Worm (Caenorhabditis elegans): ENCODE results near the gene T19H12.12.
A peak's percentile ranks its signal among the peaks of the same experiment; 100 is the strongest.

T19H12.12 gene

DNA sequence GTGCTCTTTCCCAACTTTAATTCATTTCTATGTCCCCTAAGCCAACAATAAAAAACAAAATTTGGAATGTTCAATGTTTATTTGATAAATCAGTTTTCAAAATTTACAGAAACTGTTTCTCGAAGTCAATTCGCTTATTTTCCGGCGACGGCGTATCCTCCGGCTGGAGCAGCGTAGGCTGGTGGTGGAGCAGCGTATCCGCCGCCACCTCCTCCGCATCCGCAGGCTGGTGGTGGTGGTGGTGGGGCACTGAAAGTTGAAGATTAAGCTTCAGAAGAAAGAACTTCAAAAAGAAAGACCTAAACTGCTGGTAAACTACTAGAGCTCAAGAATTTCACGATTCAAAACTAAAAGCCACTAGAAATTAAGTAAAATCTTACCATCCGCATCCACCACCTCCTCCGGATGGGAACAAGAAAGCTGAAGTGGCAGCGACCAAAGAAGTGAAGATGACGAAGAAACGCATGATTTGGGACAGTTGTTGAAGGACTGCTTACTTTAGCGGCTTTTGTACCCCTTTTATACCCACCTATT lies 33.6 kb downstream of the T19H12.12 start, which contains the start of gene C02E7.7:
Gene C02E7.7, minus strand, starts transcription at position 484 of the 534 bp plus-strand sequence.
- TF ChIP-seq ztf-11 (tag; optimal IDR thresholded peaks at IDR 0.05) (no peak), zip-8 (tag; optimal IDR thresholded peaks at IDR 0.05) (no peak), mep-1 (tag; optimal IDR thresholded peaks at IDR 0.05) (no peak), bed-3 (GFP tag; optimal IDR thresholded peaks at IDR 0.05) (no peak), nhr-76 (tag; optimal IDR thresholded peaks at IDR 0.05) (no peak), lin-32 (GFP tag; optimal IDR thresholded peaks at IDR 0.05) (no peak), ces-1 (GFP tag; optimal IDR thresholded peaks at IDR 0.05) (no peak), flh-1 (GFP tag; optimal IDR thresholded peaks at IDR 0.05) (no peak), nhr-12 (tag; optimal IDR thresholded peaks at IDR 0.05) (no peak), ceh-83 (GFP tag; optimal IDR thresholded peaks at IDR 0.05) (no peak), lin-13 (tag; optimal IDR thresholded peaks at IDR 0.05) (no peak), tbx-8 (GFP tag; optimal IDR thresholded peaks at IDR 0.05) (no peak), nhr-2 (tag; optimal IDR thresholded peaks at IDR 0.05) (no peak), sptf-1 (tag; optimal IDR thresholded peaks at IDR 0.05) (no peak), ceh-39 (tag; optimal IDR thresholded peaks at IDR 0.05) (no peak), nhr-237 (tag; optimal IDR thresholded peaks at IDR 0.05) (no peak), drap-1 (GFP tag; optimal IDR thresholded peaks at IDR 0.05) (no peak), sem-2 (GFP tag; optimal IDR thresholded peaks at IDR 0.05) (no peak)

DNA sequence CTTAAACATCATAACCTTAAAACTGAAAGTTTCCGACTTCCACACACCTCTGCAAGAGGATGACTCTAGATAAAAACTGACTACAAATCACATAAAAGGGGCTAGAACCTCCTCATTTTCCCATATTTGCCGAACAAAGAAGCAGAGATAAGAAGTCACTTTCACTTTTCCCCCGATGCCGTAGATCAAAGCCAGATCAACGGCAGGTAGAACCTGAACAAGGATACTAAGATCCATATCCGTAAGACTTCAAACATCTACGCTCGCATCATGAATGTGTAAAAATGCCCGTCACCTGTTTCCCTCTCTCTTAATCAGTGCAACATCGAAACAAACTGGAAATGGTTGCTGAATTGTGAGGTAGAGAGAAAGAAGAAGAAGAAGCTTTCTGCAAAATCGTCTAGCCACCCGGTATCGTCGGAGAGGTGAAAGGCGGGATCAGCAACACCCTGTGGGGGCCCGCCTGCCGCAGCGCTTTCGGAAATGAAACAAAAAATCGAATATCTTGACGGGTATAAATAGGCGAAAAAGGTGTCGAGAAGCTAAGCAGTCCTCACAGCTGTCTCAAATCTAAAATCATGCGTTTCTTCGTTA lies 34.2 kb downstream of the T19H12.12 start, which contains the start of gene C02E7.6:
Gene C02E7.6, plus strand, starts transcription at position 544 of the 594 bp plus-strand sequence.
- TF ChIP-seq unc-39 (tag; optimal IDR thresholded peaks at IDR 0.05) (no peak), unc-62 (GFP tag; optimal IDR thresholded peaks at IDR 0.05) (peak; percentile 16), nhr-237 (tag; optimal IDR thresholded peaks at IDR 0.05) (peak; percentile 14), elt-1 (tag; optimal IDR thresholded peaks at IDR 0.05; ENCODE audit: borderline replicate concordance, insufficient read depth) (peak; percentile 90), mab-5 (tag; optimal IDR thresholded peaks at IDR 0.05) (no peak), blmp-1 (tag; optimal IDR thresholded peaks at IDR 0.05) (peak; percentile 67)

DNA sequence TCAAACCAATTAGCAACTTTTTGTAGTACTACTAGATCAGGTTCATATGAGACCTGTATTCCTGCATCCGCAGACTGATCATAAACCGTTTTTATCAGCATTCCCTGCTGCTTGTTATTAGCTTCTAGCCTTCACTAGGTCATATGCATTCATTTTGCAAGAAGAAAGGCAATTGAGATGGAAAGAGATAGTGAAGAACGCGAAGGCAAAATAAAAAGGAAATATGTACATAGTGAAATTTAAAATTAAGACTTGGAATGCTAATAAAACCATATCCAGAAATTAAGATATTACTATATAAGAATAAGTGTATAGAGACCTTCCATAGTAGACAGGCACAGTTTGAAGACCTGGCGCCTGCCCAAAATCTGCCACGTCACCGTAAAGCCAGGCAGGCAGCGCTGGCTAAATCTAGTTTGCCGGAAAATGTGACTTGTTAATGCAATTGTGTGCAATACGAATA lies 36.1 kb downstream of the T19H12.12 start, which contains the start of the genes C02E7.8 and srh-23:
Gene C02E7.8, minus strand, starts transcription at position 101 of the 463 bp plus-strand sequence.
Gene srh-23, plus strand, starts transcription at position 413 of the 463 bp plus-strand sequence.
- TF ChIP-seq nhr-2 (tag; optimal IDR thresholded peaks at IDR 0.05) = no peak
- TF ChIP-seq snpc-4 (tag; optimal IDR thresholded peaks at IDR 0.05) = no peak
- no peak for TF ChIP-seq zip-8 (tag; optimal IDR thresholded peaks at IDR 0.05)
- no peak for TF ChIP-seq bed-3 (GFP tag; optimal IDR thresholded peaks at IDR 0.05)
- TF ChIP-seq mls-2 (tag; optimal IDR thresholded peaks at IDR 0.05) = no peak
- no peak for TF ChIP-seq mab-5 (tag; optimal IDR thresholded peaks at IDR 0.05)

DNA sequence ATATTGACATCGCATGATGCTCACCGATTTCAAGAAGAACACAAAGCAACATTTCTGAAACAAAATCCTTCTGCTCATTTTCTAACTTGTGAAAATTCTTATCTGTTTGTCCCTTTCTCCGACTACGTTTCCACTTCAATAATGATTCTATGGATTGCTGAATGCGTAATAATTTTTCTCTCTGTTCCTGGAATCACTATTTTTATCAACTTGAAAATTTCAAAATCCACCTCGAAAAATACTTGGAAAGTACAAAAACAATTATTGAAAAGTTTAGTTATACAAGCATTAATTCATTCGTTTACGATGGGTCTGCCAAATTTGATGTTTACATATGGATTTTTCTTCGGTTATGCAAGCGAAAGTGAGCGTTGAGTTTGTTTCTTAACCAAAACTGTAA lies 37.4 kb downstream of the T19H12.12 start, which contains the start of gene srh-22:
Gene srh-22, plus strand, starts transcription at position 301 of the 400 bp plus-strand sequence.
- TF ChIP-seq sem-2 (GFP tag; optimal IDR thresholded peaks at IDR 0.05) = no peak
- no peak for TF ChIP-seq drap-1 (GFP tag; optimal IDR thresholded peaks at IDR 0.05)
- TF ChIP-seq pha-4 (tag; optimal IDR thresholded peaks at IDR 0.05) = no peak
- no peak for TF ChIP-seq snpc-4 (tag; optimal IDR thresholded peaks at IDR 0.05)
- TF ChIP-seq nhr-237 (tag; optimal IDR thresholded peaks at IDR 0.05) = no peak
- TF ChIP-seq unc-62 (GFP tag; optimal IDR thresholded peaks at IDR 0.05) = no peak
- TF ChIP-seq mls-2 (tag; optimal IDR thresholded peaks at IDR 0.05) = no peak
- no peak for TF ChIP-seq blmp-1 (tag; optimal IDR thresholded peaks at IDR 0.05)

DNA sequence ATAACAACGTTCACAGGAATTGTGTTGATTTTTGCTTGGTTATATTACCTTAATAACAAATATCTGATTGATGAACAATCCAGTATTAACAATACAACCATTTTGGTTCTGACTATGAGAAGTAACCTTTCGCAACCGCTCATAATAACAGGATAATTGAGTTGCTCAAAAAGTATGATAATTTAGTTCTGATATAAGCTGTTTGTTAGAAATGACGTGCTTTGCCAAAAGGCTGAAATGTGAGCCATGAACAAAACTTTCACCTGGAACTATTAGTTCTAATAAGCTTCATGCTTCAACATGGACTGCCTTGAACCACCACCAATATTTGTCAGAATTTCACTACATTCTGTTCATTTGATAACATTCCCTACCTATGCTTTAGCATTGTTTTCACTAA lies 40.0 kb downstream of the T19H12.12 start, which contains the start of gene srh-20:
Gene srh-20, plus strand, starts transcription at position 301 of the 400 bp plus-strand sequence.
- no peak for TF ChIP-seq nhr-28 (tag; optimal IDR thresholded peaks at IDR 0.05)
- no peak for TF ChIP-seq pha-4 (tag; optimal IDR thresholded peaks at IDR 0.05)
- no peak for TF ChIP-seq lin-32 (GFP tag; optimal IDR thresholded peaks at IDR 0.05)
- TF ChIP-seq lsy-2 (tag; optimal IDR thresholded peaks at IDR 0.05) = no peak
- TF ChIP-seq hlh-1 (tag; optimal IDR thresholded peaks at IDR 0.05) = no peak
- TF ChIP-seq ces-1 (GFP tag; optimal IDR thresholded peaks at IDR 0.05) = no peak
- TF ChIP-seq M03D4.4 (tag; optimal IDR thresholded peaks at IDR 0.05) = no peak
- TF ChIP-seq nhr-237 (tag; optimal IDR thresholded peaks at IDR 0.05) = no peak

All from whole organism, mixed stage, embryonic.